Worm (Caenorhabditis elegans) whole organism, late embryonic: ENCODE data around the gene ceh-37.
A peak's percentile ranks its signal among the peaks of the same experiment; 100 is the strongest.
"Not testable (repeated sequence)": the region's sequence is repeated elsewhere in the genome, so short reads cannot be mapped to it uniquely, and the experiment has no call there.

ENCODE experiments used
- C38D4.7 ChIP-seq: fragments of 200-800 bp; sonication (Bioruptor generic); optimal IDR thresholded peaks from 2 replicates; lab custom pipeline; 2018; ENCODE audit warnings: mild to moderate bottlenecking, missing genetic modification characterization, moderate library complexity, missing compliant biosample characterization
- K09A11.1 ChIP-seq: sonication (generic microtip); optimal IDR thresholded peaks from 2 replicates; lab custom pipeline; 2017; ENCODE audit warnings: antibody characterized with exemption, mild to moderate bottlenecking, missing genetic modification characterization, missing compliant biosample characterization; ENCODE audit not compliant: insufficient read depth
- ama-1 ChIP-seq: fragments of 150-350 bp; optimal IDR thresholded peaks from 2 replicates; lab custom pipeline; 2014
- ceh-14 ChIP-seq: sonication (generic microtip); optimal IDR thresholded peaks from 2 replicates; lab custom pipeline; 2016; ENCODE audit warnings: missing genotype, missing genetic modification characterization, missing compliant biosample characterization
- pag-3 ChIP-seq: sonication (generic microtip); optimal IDR thresholded peaks from 2 replicates; lab custom pipeline; 2016; ENCODE audit warnings: missing compliant biosample characterization, missing genetic modification characterization, borderline replicate concordance
- pha-4 ChIP-seq: fragments of 150-350 bp; optimal IDR thresholded peaks from 2 replicates; lab custom pipeline; 2018; ENCODE audit warnings: missing biosample characterization, missing genetic modification reagents, missing genetic modification characterization

DNA sequence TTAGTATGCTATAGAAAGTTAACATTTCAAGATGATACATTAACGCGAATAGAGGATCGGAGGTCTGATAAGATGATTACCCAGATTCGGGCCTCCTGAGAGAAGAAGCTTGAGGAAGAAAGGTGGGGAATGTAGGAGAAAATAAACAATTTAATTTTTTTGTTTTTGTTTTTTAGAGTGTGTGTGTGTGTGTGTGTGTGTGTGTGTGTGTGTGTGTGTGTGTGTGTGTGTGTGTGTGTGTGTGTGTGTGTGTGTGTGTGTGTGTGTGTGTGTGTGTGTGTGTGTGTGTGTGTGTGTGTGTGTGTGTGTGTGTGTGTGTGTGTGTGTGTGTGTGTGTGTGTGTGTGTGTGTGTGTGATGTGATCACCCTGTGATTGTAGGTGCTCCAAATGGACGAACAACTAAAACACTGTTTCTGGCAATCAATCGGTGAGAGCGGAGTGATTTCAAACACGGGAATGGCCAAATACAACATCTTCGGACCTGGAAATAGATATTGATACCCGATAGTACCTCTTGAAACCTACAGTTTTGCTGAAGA, 21.6 kb upstream of the ceh-37 start:
- TF ChIP-seq ama-1; pag-3 (tag; lab: Kevin White, UChicago); pha-4 (tag; lab: Kevin White, UChicago); K09A11.1; ceh-14 (tag; lab: Kevin White, UChicago): not testable (repeated sequence)
- TF ChIP-seq C38D4.7 (GFP tag; lab: Kevin White, UChicago) = peak; percentile 55
